Worm (Caenorhabditis elegans): ENCODE results near the gene acs-2.
A peak's percentile ranks its signal among the peaks of the same experiment; 100 is the strongest.

The acs-2 gene

DNA sequence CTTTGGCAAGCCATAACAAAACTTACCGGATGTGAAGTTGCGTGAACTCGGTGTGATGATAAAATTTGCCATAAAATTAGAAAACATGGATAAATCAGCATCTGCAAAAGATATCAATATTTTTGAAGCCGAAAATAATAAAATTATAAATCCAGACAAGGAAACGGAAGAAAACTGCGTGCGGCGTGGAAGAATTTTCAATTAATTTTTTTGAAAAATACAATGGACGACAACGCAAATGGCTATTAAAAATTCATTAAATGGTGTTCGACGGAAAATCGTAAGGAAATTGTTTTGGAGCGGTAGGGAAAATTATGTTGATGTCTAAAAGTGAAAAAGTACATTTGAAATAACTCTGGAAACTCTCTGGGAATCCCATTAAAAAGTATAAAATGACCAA lies 8.1 kb upstream of the acs-2 start, which contains the start of gene acr-18 (continued):
- TF ChIP-seq attf-6 (GFP tag; IDR thresholded peaks at IDR 0.05), result no peak

- TF ChIP-seq let-607 (tag; optimal IDR thresholded peaks at IDR 0.05) (no peak), ztf-25 (GFP tag; IDR thresholded peaks at IDR 0.05) (no peak), ceh-40 (GFP tag; IDR thresholded peaks at IDR 0.05) (no peak), dox-1 (GFP tag; IDR thresholded peaks at IDR 0.05) (no peak), chd-7 (tag; optimal IDR thresholded peaks at IDR 0.05) (no peak), ama-1 (optimal IDR thresholded peaks at IDR 0.05) (no peak), ama-1 (GFP tag; optimal IDR thresholded peaks at IDR 0.05) (no peak), mes-4 (tag; optimal IDR thresholded peaks at IDR 0.05) (no peak)
These were observed 7.5 kb upstream of the acs-2 start for ce11 chrV:15559729-15560128.

ce11 chrV:15562541-15562940 lies 4.7 kb upstream of the acs-2 start:
- TF ChIP-seq zfh-2 (GFP tag; conservative IDR thresholded peaks at IDR 0.05) (peak; percentile 46), nfyb-1 (GFP tag; IDR thresholded peaks at IDR 0.05) (peak; percentile 66; the same call in 1 of the 2 replicates), dox-1 (GFP tag; IDR thresholded peaks at IDR 0.05) (no peak)

- TF ChIP-seq nhr-27 (tag; optimal IDR thresholded peaks at IDR 0.05), result no peak
- no peak for TF ChIP-seq cebp-1 (GFP tag; IDR thresholded peaks at IDR 0.05)
- TF ChIP-seq cebp-1 (tag; optimal IDR thresholded peaks at IDR 0.05), result no peak
These were observed 3.7 kb upstream of the acs-2 start for ce11 chrV:15563477-15563876.

DNA sequence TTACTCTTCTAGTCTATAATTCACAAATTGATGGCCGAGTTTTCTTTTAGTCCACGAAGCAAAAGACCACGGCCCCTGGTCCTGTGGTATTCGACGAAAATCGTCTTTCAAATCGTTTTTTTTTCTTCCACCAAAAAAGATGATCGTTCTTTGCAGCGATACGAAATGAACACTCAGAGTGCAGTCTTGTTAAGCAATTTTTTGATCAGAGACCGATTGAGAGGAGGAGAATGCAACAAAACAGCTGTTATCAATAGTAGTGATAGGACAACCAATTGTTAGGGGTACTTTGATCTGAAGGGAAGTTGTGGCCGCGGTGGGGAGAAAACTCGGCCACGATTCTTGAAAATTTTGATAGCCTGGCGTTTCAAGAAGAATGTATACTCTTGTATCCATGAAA lies 3.2 kb upstream of the acs-2 start:
- no peak for TF ChIP-seq ztf-25 (GFP tag; IDR thresholded peaks at IDR 0.05)
- no peak for TF ChIP-seq zfh-2 (GFP tag; conservative IDR thresholded peaks at IDR 0.05)
- TF ChIP-seq him-1 (tag; optimal IDR thresholded peaks at IDR 0.05), result no peak
- TF ChIP-seq nhr-80 (tag; optimal IDR thresholded peaks at IDR 0.05), result peak; percentile 61
- peak; percentile 37 for TF ChIP-seq somi-1 (GFP tag; optimal IDR thresholded peaks at IDR 0.05)
- peak; percentile 4 for TF ChIP-seq lin-40 (tag; optimal IDR thresholded peaks at IDR 0.05)
- peak; percentile 12 for TF ChIP-seq chd-7 (tag; optimal IDR thresholded peaks at IDR 0.05)
- no peak for TF ChIP-seq B0019.2 (GFP tag; conservative IDR thresholded peaks at IDR 0.05)
- no peak for TF ChIP-seq snpc-4 (GFP tag; optimal IDR thresholded peaks at IDR 0.05)
- TF ChIP-seq snpc-4 (tag; optimal IDR thresholded peaks at IDR 0.05), result peak in 1 of 4 experiments; percentile 13
- 0 out of 2 replicates have a peak, but pooled peaks have one; percentile 24 for TF ChIP-seq C06A6.2 (GFP tag; conservative IDR thresholded peaks at IDR 0.05)
- no peak for TF ChIP-seq xnd-1 (tag; optimal IDR thresholded peaks at IDR 0.05)
- no peak for TF ChIP-seq B0261.1 (tag; optimal IDR thresholded peaks at IDR 0.05)
- no peak for TF ChIP-seq lir-1 (GFP tag; conservative IDR thresholded peaks at IDR 0.05)
- peak; percentile 11 for TF ChIP-seq lin-54 (GFP tag; optimal IDR thresholded peaks at IDR 0.05)
- no peak for TF ChIP-seq mxl-1 (tag; optimal IDR thresholded peaks at IDR 0.05)
- TF ChIP-seq F49E8.2 (tag; optimal IDR thresholded peaks at IDR 0.05; ENCODE audit: insufficient read depth), result no peak
- no peak for TF ChIP-seq snpc-1.1 (tag; optimal IDR thresholded peaks at IDR 0.05; ENCODE audit: insufficient read depth)
- TF ChIP-seq aptf-3 (GFP tag; IDR thresholded peaks at IDR 0.05), result no peak
- no peak for TF ChIP-seq Y53G8AR.9 (GFP tag; conservative IDR thresholded peaks at IDR 0.05)
- TF ChIP-seq gei-17 (GFP tag; optimal IDR thresholded peaks at IDR 0.05), result no peak
- peak; percentile 22 for TF ChIP-seq tbp1 (GFP tag; optimal IDR thresholded peaks at IDR 0.05)
- TF ChIP-seq nhr-120 (GFP tag; IDR thresholded peaks at IDR 0.05), result no peak
- TF ChIP-seq ztf-26 (tag; optimal IDR thresholded peaks at IDR 0.05), result peak; percentile 69
